Comparison of ENCODE assay signal across 2 worm cellular contexts in genomic region chrIII:6581585-6581984, ce11.
TF ChIP-seq lines count a peak whose summit lies in the region.

Gene acr-21 (plus strand): TSS chrIII:6581885.

TF ChIP-seq in whole organism, L3 larva, 47 proteins besides CTCF, POLR2A, EP300 and RAD21:
- TF ChIP-seq mdl-1 (tag; optimal IDR thresholded peaks at IDR 0.05; lab: Kevin White, UChicago) (no peak), hmg-11 (tag; optimal IDR thresholded peaks at IDR 0.05; lab: Kevin White, UChicago) (no peak), sea-2 (GFP tag; optimal IDR thresholded peaks at IDR 0.05; lab: Kevin White, UChicago) (no peak), aly-2 (tag; optimal IDR thresholded peaks at IDR 0.05; lab: Kevin White, UChicago) (no peak), jun-1 (tag; optimal IDR thresholded peaks at IDR 0.05; lab: Kevin White, UChicago) (no peak), elt-2 (tag; optimal IDR thresholded peaks at IDR 0.05; lab: Kevin White, UChicago) (no peak), fkh-10 (GFP tag; optimal IDR thresholded peaks at IDR 0.05; lab: Kevin White, UChicago) (peak; percentile 15), lin-15B (tag; optimal IDR thresholded peaks at IDR 0.05; lab: Kevin White, UChicago) (no peak)

TF ChIP-seq in whole organism, L4 larva, 104 proteins besides CTCF, POLR2A, EP300 and RAD21:
- TF ChIP-seq nhr-6 (tag; optimal IDR thresholded peaks at IDR 0.05; lab: Kevin White, UChicago) (no peak), fkh-10 (GFP tag; optimal IDR thresholded peaks at IDR 0.05; lab: Kevin White, UChicago) (peak; percentile 3), hlh-30 (tag; optimal IDR thresholded peaks at IDR 0.05; lab: Kevin White, UChicago; ENCODE audit: insufficient read depth) (no peak)

Comparison
In these comparisons a context has a peak if more than half of its experiments do, and no peak if none do; other contexts are left out.
1. Of the 28 proteins assayed by ChIP-seq in both whole organism, L4 larva and whole organism, L3 larva: peak only in whole organism, L4 larva: none; only in whole organism, L3 larva: none; in both: fkh-10; in neither: 27.